Fruit fly (Drosophila melanogaster) whole organism, embryonic: ENCODE measurements around the gene CG7402.
A peak's percentile ranks its signal among the peaks of the same experiment; 100 is the strongest.

Experiments used
- Asciz ChIP-seq: fragments of 200-800 bp; sonication (Bioruptor generic); optimal IDR thresholded peaks from 2 replicates; lab custom pipeline; 2017; ENCODE audit warnings: missing biosample characterization, mild to moderate bottlenecking, missing genetic modification characterization, missing genetic modification reagents
- B-H2 ChIP-seq: fragments of 200-800 bp; sonication (Bioruptor generic); optimal IDR thresholded peaks from 2 replicates; lab custom pipeline; 2018; ENCODE audit warnings: missing biosample characterization, mild to moderate bottlenecking, missing genetic modification characterization
- CG10209 ChIP-seq: fragments of 200-800 bp; sonication (Bioruptor generic); optimal IDR thresholded peaks from 3 replicates; lab custom pipeline; 2017; ENCODE audit warnings: missing biosample characterization, mild to moderate bottlenecking, missing genetic modification characterization, missing genetic modification reagents
- CG10274 ChIP-seq: fragments of 200-800 bp; sonication (Bioruptor generic); optimal IDR thresholded peaks from 3 replicates; lab custom pipeline; 2017; ENCODE audit warnings: missing biosample characterization, mild to moderate bottlenecking, missing genetic modification characterization
- CG10321 ChIP-seq: fragments of 200-800 bp; sonication (Bioruptor generic); IDR thresholded peaks from 2 replicates; pipeline ENCODE4 v1.3.6; 2022; ENCODE audit warnings: missing biosample characterization, missing genetic modification characterization
- CG10959 ChIP-seq: fragments of 200-800 bp; sonication (Bioruptor generic); IDR thresholded peaks from 2 replicates; pipeline ENCODE4 v1.3.6; 2022; ENCODE audit warnings: missing biosample characterization, missing genetic modification characterization
- CG15479 ChIP-seq: fragments of 200-800 bp; sonication (Bioruptor generic); optimal IDR thresholded peaks from 3 replicates; lab custom pipeline; 2019; ENCODE audit warnings: missing biosample characterization, mild to moderate bottlenecking, missing genetic modification characterization, moderate library complexity
- CG1647 ChIP-seq: fragments of 200-800 bp; sonication (Bioruptor generic); optimal IDR thresholded peaks from 3 replicates; lab custom pipeline; 2016; ENCODE audit warnings: missing biosample characterization, missing genetic modification characterization
- CG16813 ChIP-seq: fragments of 200-800 bp; sonication (Bioruptor generic); IDR thresholded peaks from 3 replicates; pipeline ENCODE4 v1.3.6; 2022; ENCODE audit warnings: missing biosample characterization, missing genetic modification characterization; ENCODE audit not compliant: partially characterized antibody
- CG16815 ChIP-seq: fragments of 200-800 bp; sonication (Bioruptor generic); optimal IDR thresholded peaks from 3 replicates; lab custom pipeline; 2017; ENCODE audit warnings: missing biosample characterization, mild to moderate bottlenecking, missing genetic modification characterization
- CG17829 ChIP-seq: fragments of 200-800 bp; optimal IDR thresholded peaks from 2 replicates; lab custom pipeline; 2019; ENCODE audit warnings: missing biosample characterization, mild to moderate bottlenecking, missing genetic modification characterization, moderate library complexity
- CG34224 ChIP-seq: fragments of 200-800 bp; sonication (Bioruptor generic); IDR thresholded peaks from 3 replicates; pipeline ENCODE4 v1.3.6; 2022; ENCODE audit warnings: missing biosample characterization, missing genetic modification characterization; ENCODE audit not compliant: partially characterized antibody
- CG6175 ChIP-seq: fragments of 200-800 bp; sonication (Bioruptor generic); IDR thresholded peaks from 3 replicates; pipeline ENCODE4 v1.3.6; 2022; ENCODE audit warnings: missing biosample characterization, missing genetic modification characterization
- CG7372 ChIP-seq: fragments of 200-800 bp; sonication (Bioruptor generic); IDR thresholded peaks from 2 replicates; pipeline ENCODE4 v1.3.6; 2022; ENCODE audit warnings: missing biosample characterization, missing genetic modification characterization
- CG9609 ChIP-seq: fragments of 200-800 bp; sonication (Bioruptor generic); optimal IDR thresholded peaks from 3 replicates; lab custom pipeline; 2016; ENCODE audit warnings: missing biosample characterization, missing genetic modification characterization
- CG9797 ChIP-seq: fragments of 200-800 bp; sonication (Bioruptor generic); optimal IDR thresholded peaks from 3 replicates; lab custom pipeline; 2018; ENCODE audit warnings: missing biosample characterization, mild to moderate bottlenecking, missing genetic modification characterization
- CHES-1-like ChIP-seq: fragments of 200-800 bp; sonication (Bioruptor generic); optimal IDR thresholded peaks from 2 replicates; lab custom pipeline; 2016; ENCODE audit warnings: missing biosample characterization, missing genetic modification characterization
- Dad ChIP-seq: fragments of 200-800 bp; sonication (Bioruptor generic); optimal IDR thresholded peaks from 3 replicates; lab custom pipeline; 2016; ENCODE audit warnings: missing biosample characterization, missing genetic modification characterization
- Dbx ChIP-seq: fragments of 200-800 bp; sonication (Bioruptor generic); IDR thresholded peaks from 3 replicates; pipeline ENCODE4 v1.3.6; 2022; ENCODE audit warnings: missing biosample characterization, missing genetic modification characterization
- Fer1 ChIP-seq: fragments of 200-800 bp; sonication (Bioruptor generic); optimal IDR thresholded peaks from 2 replicates; lab custom pipeline; 2017; ENCODE audit warnings: missing biosample characterization, mild to moderate bottlenecking, missing genetic modification characterization
- H2.0 ChIP-seq: fragments of 200-800 bp; sonication (Bioruptor generic); IDR thresholded peaks from 2 replicates; pipeline ENCODE4 v1.3.6; 2022; ENCODE audit warnings: missing biosample characterization, missing genetic modification characterization
- HLH4C ChIP-seq: fragments of 200-800 bp; sonication (Bioruptor generic); IDR thresholded peaks from 3 replicates; pipeline ENCODE4 v1.3.6; 2022; ENCODE audit warnings: missing biosample characterization, missing genetic modification characterization; ENCODE audit not compliant: partially characterized antibody
- Lhr ChIP-seq: fragments of 200-800 bp; sonication (Bioruptor generic); optimal IDR thresholded peaks from 3 replicates; lab custom pipeline; 2017; ENCODE audit warnings: mild to moderate bottlenecking, missing biosample characterization, missing genetic modification reagents, missing genetic modification characterization
- Rx ChIP-seq: fragments of 200-800 bp; sonication (Bioruptor generic); IDR thresholded peaks from 2 replicates; pipeline ENCODE4 v1.3.6; 2022; ENCODE audit warnings: missing biosample characterization, missing genetic modification characterization
- Sin3A ChIP-seq: fragments of >200 bp; optimal IDR thresholded peaks from 2 replicates; lab custom pipeline; 2018
- cad ChIP-seq: fragments of >200 bp; optimal IDR thresholded peaks from 2 replicates; lab custom pipeline; 2017; ENCODE audit warnings: missing biosample characterization, missing genetic modification characterization
- cas ChIP-seq: fragments of 200-800 bp; sonication (Bioruptor generic); IDR thresholded peaks from 2 replicates; pipeline ENCODE4 v1.3.6; 2022; ENCODE audit warnings: missing biosample characterization, missing genetic modification characterization
- chm ChIP-seq: fragments of 200-800 bp; sonication (Bioruptor generic); IDR thresholded peaks from 2 replicates; pipeline ENCODE4 v1.3.6; 2022; ENCODE audit warnings: missing biosample characterization, missing genetic modification characterization
- dati ChIP-seq: fragments of 200-800 bp; sonication (Bioruptor generic); IDR thresholded peaks from 2 replicates; pipeline ENCODE4 v1.3.6; 2022; ENCODE audit warnings: missing biosample characterization, missing genetic modification characterization
- ewg ChIP-seq: fragments of 200-800 bp; sonication (Bioruptor generic); optimal IDR thresholded peaks from 3 replicates; lab custom pipeline; 2017; ENCODE audit warnings: mild to moderate bottlenecking, missing biosample characterization, missing genetic modification reagents, missing genetic modification characterization
- exex ChIP-seq: fragments of 200-800 bp; sonication (Bioruptor generic); optimal IDR thresholded peaks from 4 replicates; lab custom pipeline; 2018; ENCODE audit warnings: missing biosample characterization, mild to moderate bottlenecking, missing genetic modification characterization, moderate library complexity
- fd64A ChIP-seq: fragments of 200-800 bp; sonication (Bioruptor generic); optimal IDR thresholded peaks from 3 replicates; lab custom pipeline; 2018; ENCODE audit warnings: missing biosample characterization, mild to moderate bottlenecking, missing genetic modification characterization
- jing ChIP-seq: fragments of 200-800 bp; sonication (Bioruptor generic); optimal IDR thresholded peaks from 2 replicates; lab custom pipeline; 2018; ENCODE audit warnings: missing biosample characterization, mild to moderate bottlenecking, missing genetic modification characterization
- otp ChIP-seq: fragments of 200-800 bp; sonication (Bioruptor generic); IDR thresholded peaks from 3 replicates; pipeline ENCODE4, ENCODE4 v1.3.6; 2022; ENCODE audit warnings: missing biosample characterization, missing genetic modification characterization
- p53 ChIP-seq: fragments of 200-800 bp; sonication (Bioruptor generic); optimal IDR thresholded peaks from 2 replicates; lab custom pipeline; 2016; ENCODE audit warnings: missing biosample characterization, missing genetic modification characterization
- pan ChIP-seq, 4 experiments: fragments of >200 bp in 3 of 4; fragments of 200-800 bp in 1 of 4; sonication (Bioruptor generic) in 1 of 4; optimal IDR thresholded peaks in 3 of 4; IDR thresholded peaks in 1 of 4; 2 replicates each; pipeline versions ENCODE4 v1.3.6 to Lab custom; 2017 to 2022; ENCODE audit warnings: missing biosample characterization in 2 of 4, missing genetic modification characterization in 2 of 4, mixed read lengths in 1 of 4
- peb ChIP-seq: fragments of 200-800 bp; sonication (Bioruptor generic); IDR thresholded peaks from 2 replicates; pipeline ENCODE4 v1.3.6; 2022; ENCODE audit warnings: missing biosample characterization, missing genetic modification characterization
- pita ChIP-seq: fragments of 200-800 bp; sonication (Bioruptor generic); optimal IDR thresholded peaks from 2 replicates; lab custom pipeline; 2017; ENCODE audit warnings: missing biosample characterization, mild to moderate bottlenecking, missing genetic modification characterization
- pum ChIP-seq: fragments of 200-800 bp; sonication (Bioruptor generic); optimal IDR thresholded peaks from 2 replicates; lab custom pipeline; 2016; ENCODE audit warnings: missing biosample characterization, missing genetic modification characterization
- rib ChIP-seq: fragments of 200-800 bp; sonication (Bioruptor generic); IDR thresholded peaks from 2 replicates; pipeline ENCODE4 v1.3.6; 2022; ENCODE audit warnings: missing biosample characterization, missing genetic modification characterization
- ro ChIP-seq: fragments of 200-800 bp; sonication (Bioruptor generic); IDR thresholded peaks from 2 replicates; pipeline ENCODE4 v1.3.6; 2022; ENCODE audit warnings: missing biosample characterization, missing genetic modification characterization
- sima ChIP-seq: fragments of 200-800 bp; sonication (Bioruptor generic); optimal IDR thresholded peaks from 2 replicates; lab custom pipeline; 2016; ENCODE audit warnings: missing biosample characterization, missing genetic modification characterization
- slbo ChIP-seq: fragments of 200-800 bp; sonication (Bioruptor generic); IDR thresholded peaks from 2 replicates; pipeline ENCODE4 v1.3.6; 2022; ENCODE audit warnings: missing biosample characterization, missing genetic modification characterization
- sr ChIP-seq: fragments of 200-800 bp; sonication (Bioruptor generic); IDR thresholded peaks from 3 replicates; pipeline ENCODE4 v1.3.6; 2022; ENCODE audit warnings: missing biosample characterization, missing genetic modification characterization
- tll ChIP-seq, 2 experiments: fragments of 200-800 bp in 1 of 2; fragments of >200 bp in 1 of 2; sonication (Bioruptor generic) in 1 of 2; optimal IDR thresholded peaks; 2 replicates each; lab custom pipeline; 2017 to 2019; ENCODE audit warnings: missing biosample characterization in 2 of 2, missing genetic modification characterization in 2 of 2, mild to moderate bottlenecking in 1 of 2, moderate library complexity in 1 of 2
- unc-4 ChIP-seq: fragments of 200-800 bp; sonication (Bioruptor generic); IDR thresholded peaks from 2 replicates; pipeline ENCODE4 v1.3.6; 2022; ENCODE audit warnings: missing biosample characterization, missing genetic modification characterization; ENCODE audit not compliant: partially characterized antibody
- vnd ChIP-seq: fragments of 200-800 bp; sonication (Bioruptor generic); IDR thresholded peaks from 3 replicates; pipeline ENCODE4 v1.3.6; 2022; ENCODE audit warnings: missing biosample characterization, missing genetic modification characterization; ENCODE audit not compliant: partially characterized antibody
- wdn ChIP-seq: fragments of 200-800 bp; sonication (Bioruptor generic); IDR thresholded peaks from 2 replicates; pipeline ENCODE4 v1.3.6; 2022; ENCODE audit warnings: missing biosample characterization, missing genetic modification characterization
- z ChIP-seq: fragments of 200-800 bp; sonication (Bioruptor generic); IDR thresholded peaks from 3 replicates; pipeline ENCODE4 v1.3.6; 2022; ENCODE audit warnings: missing biosample characterization, missing genetic modification characterization
- zen2 ChIP-seq: fragments of 200-800 bp; sonication (Bioruptor generic); IDR thresholded peaks from 3 replicates; pipeline ENCODE4 v1.3.6; 2022; ENCODE audit warnings: missing biosample characterization, missing genetic modification characterization; ENCODE audit not compliant: partially characterized antibody
- zf30C ChIP-seq: fragments of 200-800 bp; sonication (Bioruptor generic); optimal IDR thresholded peaks from 3 replicates; lab custom pipeline; 2018; ENCODE audit warnings: missing biosample characterization, mild to moderate bottlenecking, missing genetic modification characterization

CG7402 gene

dm6 chr3L:17846982-17847355 lies 40.5 kb upstream of the CG7402 start (continued):
- TF ChIP-seq slbo (GFP tag; lab: Robert Waterston, UW) (peak; percentile 57; the same call in 1 of the 2 replicates), Dad (GFP tag; lab: Kevin White, UChicago) (no peak), CHES-1-like (GFP tag; lab: Kevin White, UChicago) (no peak), z (GFP tag; lab: Robert Waterston, UW) (no peak), vnd (GFP tag; lab: Robert Waterston, UW) (peak; percentile 69), CG10274 (GFP tag; lab: Kevin White, UChicago) (no peak), Dbx (GFP tag; lab: Robert Waterston, UW) (peak; percentile 6; the same call in 1 of the 3 replicates), pan (optimal IDR thresholded peaks at IDR 0.05; lab: Kevin White, UChicago) (no peak), pan (GFP tag; optimal IDR thresholded peaks at IDR 0.05 in 1 of 2, IDR thresholded peaks at IDR 0.05 in 1 of 2) (no peak), Rx (GFP tag; lab: Robert Waterston, UW) (no peak), CG16813 (peak; percentile 67), CG6175 (GFP tag; lab: Robert Waterston, UW) (no peak), rib (GFP tag; lab: Robert Waterston, UW) (no peak), exex (no peak), B-H2 (GFP tag; lab: Kevin White, UChicago) (no peak), tll (GFP tag; optimal IDR thresholded peaks at IDR 0.05; lab: Kevin White, UChicago) (no peak), CG10209 (GFP tag; lab: Kevin White, UChicago) (no peak), CG10959 (GFP tag; lab: Robert Waterston, UW) (no peak), dati (GFP tag; lab: Robert Waterston, UW) (no peak), CG34224 (GFP tag; lab: Robert Waterston, UW) (peak; percentile 68), CG17829 (tag; lab: Kevin White, UChicago) (no peak), ro (GFP tag; lab: Robert Waterston, UW) (no peak), CG7372 (GFP tag; lab: Robert Waterston, UW) (no peak), otp (no peak), zen2 (GFP tag; lab: Robert Waterston, UW) (peak; percentile 65), Asciz (GFP tag; lab: Kevin White, UChicago) (no peak), HLH4C (GFP tag; lab: Robert Waterston, UW) (peak; percentile 40; the same call in 2 of the 3 replicates), chm (no peak), sr (GFP tag; lab: Robert Waterston, UW) (no peak), jing (GFP tag; lab: Kevin White, UChicago) (no peak), CG9797 (GFP tag; lab: Kevin White, UChicago) (no peak), CG15479 (GFP tag; lab: Kevin White, UChicago) (no peak), CG1647 (GFP tag; lab: Kevin White, UChicago) (no peak), Sin3A (lab: Kevin White, UChicago) (peak; percentile 24), ewg (no peak), wdn (GFP tag; lab: Robert Waterston, UW) (0 out of 2 replicates have a peak, but pooled peaks have one; percentile 8), unc-4 (GFP tag; lab: Robert Waterston, UW) (peak; percentile 70), pum (GFP tag; lab: Kevin White, UChicago) (no peak), CG16815 (GFP tag; lab: Kevin White, UChicago) (no peak), CG10321 (GFP tag; lab: Robert Waterston, UW) (no peak), p53 (GFP tag; lab: Kevin White, UChicago) (no peak), cad (GFP tag; lab: Kevin White, UChicago) (no peak), Fer1 (GFP tag; lab: Kevin White, UChicago) (no peak), Lhr (GFP tag; lab: Kevin White, UChicago) (no peak), cas (GFP tag; lab: Robert Waterston, UW) (no peak), zf30C (GFP tag; lab: Kevin White, UChicago) (no peak), pita (GFP tag; lab: Kevin White, UChicago) (no peak), fd64A (GFP tag; lab: Kevin White, UChicago) (no peak), H2.0 (GFP tag; lab: Robert Waterston, UW) (no peak), sima (GFP tag; lab: Kevin White, UChicago) (no peak), CG9609 (GFP tag; lab: Kevin White, UChicago) (no peak), peb (no peak)
